Fruit fly (Drosophila melanogaster): Measurements from ENCODE around the gene scpr-B.
A peak's percentile ranks its signal among the peaks of the same experiment; 100 is the strongest.

Gene scpr-B

dm6 chr3R:11240891-11241290 is at the start of gene scpr-B, which contains the start of gene scpr-A:
Gene scpr-B (minus strand): TSS chr3R:11240991.
Gene scpr-A (plus strand): TSS chr3R:11241183.
- TF ChIP-seq Pif1B (GFP tag; optimal IDR thresholded peaks at IDR 0.05) (no peak), CG8159 (tag; optimal IDR thresholded peaks at IDR 0.05) (no peak), Snoo (tag; optimal IDR thresholded peaks at IDR 0.05) (no peak), EcR (GFP tag; optimal IDR thresholded peaks at IDR 0.05) (no peak), CG17806 (tag; optimal IDR thresholded peaks at IDR 0.05) (no peak), Pif1A (GFP tag; optimal IDR thresholded peaks at IDR 0.05) (no peak), CG32121 (GFP tag; IDR thresholded peaks at IDR 0.05) (no peak), CG14655 (GFP tag; optimal IDR thresholded peaks at IDR 0.05) (no peak), D1 (tag; optimal IDR thresholded peaks at IDR 0.05) (no peak), CG10348 (GFP tag; IDR thresholded peaks at IDR 0.05) (no peak), CG9948 (tag; optimal IDR thresholded peaks at IDR 0.05) (no peak), CG12605 (GFP tag; IDR thresholded peaks at IDR 0.05) (no peak), CG8301 (tag; optimal IDR thresholded peaks at IDR 0.05) (no peak), Ets98B (GFP tag; IDR thresholded peaks at IDR 0.05) (no peak), CG13204 (GFP tag; optimal IDR thresholded peaks at IDR 0.05) (no peak), CG15710 (tag; optimal IDR thresholded peaks at IDR 0.05) (no peak), CG34367 (tag; optimal IDR thresholded peaks at IDR 0.05) (no peak)

- no peak for TF ChIP-seq CG4496 (GFP tag; IDR thresholded peaks at IDR 0.05)
- no peak for TF ChIP-seq gl (tag; optimal IDR thresholded peaks at IDR 0.05)
- no peak for TF ChIP-seq fd96Ca (GFP tag; IDR thresholded peaks at IDR 0.05)
These were observed 46.2 kb upstream of the scpr-B start for dm6 chr3R:11286948-11287347.

dm6 chr3R:11281887-11282286 is 41.1 kb upstream of the scpr-B start:
- no peak for TF ChIP-seq Snoo (tag; optimal IDR thresholded peaks at IDR 0.05)
- no peak for TF ChIP-seq rn (GFP tag; IDR thresholded peaks at IDR 0.05)
- no peak for TF ChIP-seq CG10348 (GFP tag; IDR thresholded peaks at IDR 0.05)
- 0 out of 2 replicates have a peak, but pooled peaks have one; percentile 13 for TF ChIP-seq CG12605 (GFP tag; IDR thresholded peaks at IDR 0.05)
- peak; percentile 8 for TF ChIP-seq CG14655 (GFP tag; optimal IDR thresholded peaks at IDR 0.05)

- TF ChIP-seq CG34367 (tag; optimal IDR thresholded peaks at IDR 0.05): no peak
- TF ChIP-seq Pif1A (GFP tag; optimal IDR thresholded peaks at IDR 0.05): no peak
- no peak for TF ChIP-seq fd96Ca (GFP tag; IDR thresholded peaks at IDR 0.05)
- no peak for TF ChIP-seq CG32121 (GFP tag; IDR thresholded peaks at IDR 0.05)
- no peak for TF ChIP-seq CG12605 (GFP tag; IDR thresholded peaks at IDR 0.05)
- TF ChIP-seq EcR (GFP tag; optimal IDR thresholded peaks at IDR 0.05): no peak
- no peak for TF ChIP-seq Snoo (tag; optimal IDR thresholded peaks at IDR 0.05)
- no peak for TF ChIP-seq CG4496 (GFP tag; IDR thresholded peaks at IDR 0.05)
- no peak for TF ChIP-seq CG10348 (GFP tag; IDR thresholded peaks at IDR 0.05)
- no peak for TF ChIP-seq CG14655 (GFP tag; optimal IDR thresholded peaks at IDR 0.05)
- no peak for TF ChIP-seq Ets98B (GFP tag; IDR thresholded peaks at IDR 0.05)
- no peak for TF ChIP-seq CG9948 (tag; optimal IDR thresholded peaks at IDR 0.05)
These were observed 31.9 kb upstream of the scpr-B start for dm6 chr3R:11272667-11273066.

- TF ChIP-seq CG17806 (tag; optimal IDR thresholded peaks at IDR 0.05) (no peak), rn (GFP tag; IDR thresholded peaks at IDR 0.05) (no peak), Ets98B (GFP tag; IDR thresholded peaks at IDR 0.05) (no peak), CG34367 (tag; optimal IDR thresholded peaks at IDR 0.05) (no peak), CG4496 (GFP tag; IDR thresholded peaks at IDR 0.05) (no peak), EcR (GFP tag; optimal IDR thresholded peaks at IDR 0.05) (no peak), CG9948 (tag; optimal IDR thresholded peaks at IDR 0.05) (no peak), CG10348 (GFP tag; IDR thresholded peaks at IDR 0.05) (no peak), fd96Ca (GFP tag; IDR thresholded peaks at IDR 0.05) (no peak), D1 (tag; optimal IDR thresholded peaks at IDR 0.05) (no peak), gl (tag; optimal IDR thresholded peaks at IDR 0.05) (no peak), CG13204 (GFP tag; optimal IDR thresholded peaks at IDR 0.05) (no peak), CG32121 (GFP tag; IDR thresholded peaks at IDR 0.05) (no peak), CG8301 (tag; optimal IDR thresholded peaks at IDR 0.05) (no peak), Pif1B (GFP tag; optimal IDR thresholded peaks at IDR 0.05) (no peak), Snoo (tag; optimal IDR thresholded peaks at IDR 0.05) (no peak), CG15710 (tag; optimal IDR thresholded peaks at IDR 0.05) (no peak), CG8159 (tag; optimal IDR thresholded peaks at IDR 0.05) (no peak)
These were observed 29.8 kb upstream of the scpr-B start for dm6 chr3R:11270574-11270973.

dm6 chr3R:11269013-11269412 is 28.2 kb upstream of the scpr-B start:
- peak; percentile 4 for TF ChIP-seq D1 (tag; optimal IDR thresholded peaks at IDR 0.05)
- no peak for TF ChIP-seq gl (tag; optimal IDR thresholded peaks at IDR 0.05)
- peak; percentile 11 for TF ChIP-seq CG13204 (GFP tag; optimal IDR thresholded peaks at IDR 0.05)
- TF ChIP-seq Pif1A (GFP tag; optimal IDR thresholded peaks at IDR 0.05): peak; percentile 64
- no peak; the same call in 2 of the 3 replicates for TF ChIP-seq CG4496 (GFP tag; IDR thresholded peaks at IDR 0.05)
- no peak for TF ChIP-seq CG17806 (tag; optimal IDR thresholded peaks at IDR 0.05)
- TF ChIP-seq CG9948 (tag; optimal IDR thresholded peaks at IDR 0.05): no peak
- peak; percentile 53 for TF ChIP-seq CG34367 (tag; optimal IDR thresholded peaks at IDR 0.05)
- TF ChIP-seq CG12605 (GFP tag; IDR thresholded peaks at IDR 0.05): 0 out of 2 replicates have a peak, but pooled peaks have one; percentile 9
- no peak; the same call in 1 of the 2 replicates for TF ChIP-seq Ets98B (GFP tag; IDR thresholded peaks at IDR 0.05)
- peak; percentile 41 for TF ChIP-seq CG8159 (tag; optimal IDR thresholded peaks at IDR 0.05)
- TF ChIP-seq Snoo (tag; optimal IDR thresholded peaks at IDR 0.05): no peak
- TF ChIP-seq EcR (GFP tag; optimal IDR thresholded peaks at IDR 0.05): no peak
- peak; percentile 76 for TF ChIP-seq CG14655 (GFP tag; optimal IDR thresholded peaks at IDR 0.05)
- no peak for TF ChIP-seq CG10348 (GFP tag; IDR thresholded peaks at IDR 0.05)
- peak; percentile 45 for TF ChIP-seq Pif1B (GFP tag; optimal IDR thresholded peaks at IDR 0.05)
- TF ChIP-seq fd96Ca (GFP tag; IDR thresholded peaks at IDR 0.05): no peak
- no peak for TF ChIP-seq CG32121 (GFP tag; IDR thresholded peaks at IDR 0.05)
- no peak for TF ChIP-seq rn (GFP tag; IDR thresholded peaks at IDR 0.05)
- TF ChIP-seq CG15710 (tag; optimal IDR thresholded peaks at IDR 0.05): peak; percentile 19
- TF ChIP-seq CG8301 (tag; optimal IDR thresholded peaks at IDR 0.05): peak; percentile 55

All from whole organism, pupa.